Fruit fly (Drosophila melanogaster): ENCODE measurements around the gene CG13367.

dm6 chrX:678503-678902, 33.9 kb downstream of the CG13367 start:
- TF ChIP-seq EcR (GFP tag; optimal IDR thresholded peaks at IDR 0.05) = no peak
- TF ChIP-seq Dll (optimal IDR thresholded peaks at IDR 0.05) = no peak

Measured in whole organism.